Worm (Caenorhabditis elegans): ENCODE measurements around the gene F53C3.7.

- TF ChIP-seq ceh-58 (GFP tag; IDR thresholded peaks at IDR 0.05) = no peak
- no peak for TF ChIP-seq ekl-4 (GFP tag; IDR thresholded peaks at IDR 0.05)
- no peak for TF ChIP-seq Y53G8AR.9 (GFP tag; conservative IDR thresholded peaks at IDR 0.05)
Observed at ce11 chrII:3894755-3895154, at the start of gene F53C3.7.
